Fruit fly (Drosophila melanogaster) S2 (cell line): Measurements from ENCODE around the gene CG11334.

ENCODE experiments used
- CG8478 ChIP-seq: fragments of >200 bp; optimal IDR thresholded peaks from 2 replicates; lab custom pipeline; 2018
- CTCF ChIP-seq, 2 experiments: fragments of >200 bp; optimal IDR thresholded peaks; 2 replicates each; lab custom pipeline; 2018

DNA sequence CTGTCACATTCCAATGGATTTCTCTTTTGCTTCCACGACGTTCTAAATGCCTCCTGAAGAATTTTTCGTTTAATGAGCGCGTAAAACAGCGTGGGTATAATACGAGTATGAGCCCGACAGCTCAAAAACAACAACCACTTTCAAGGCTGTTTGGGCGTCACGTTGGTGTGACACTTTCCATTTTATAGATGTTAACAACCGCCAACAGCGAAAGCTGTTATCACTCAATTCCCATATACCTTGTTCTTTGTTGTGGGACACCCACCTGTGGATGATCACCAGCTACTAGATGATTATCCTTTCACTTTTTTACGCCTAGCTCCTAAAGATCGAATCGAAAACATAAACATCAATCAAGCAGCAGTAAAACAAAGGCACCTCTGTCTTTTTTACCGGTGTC, 14.3 kb upstream of the CG11334 start:
- TF ChIP-seq CG8478 (lab: Kevin White, UChicago) = no peak
- TF ChIP-seq CTCF (optimal IDR thresholded peaks at IDR 0.05; lab: Kevin White, UChicago) = no peak
